Fruit fly (Drosophila melanogaster) whole organism, wandering third instar larva: Measurements from ENCODE around the gene CG4133.

ENCODE experiments used
- Abd-B ChIP-seq: fragments of >200 bp; optimal IDR thresholded peaks from 2 replicates; lab custom pipeline; 2017; ENCODE audit warnings: missing biosample characterization, missing genetic modification characterization
- CG9705 ChIP-seq: fragments of 200-800 bp; sonication (Bioruptor generic); optimal IDR thresholded peaks from 2 replicates; lab custom pipeline; 2018; ENCODE audit warnings: missing biosample characterization, mild to moderate bottlenecking, missing genetic modification characterization
- Mio ChIP-seq: sonication (Bioruptor generic); optimal IDR thresholded peaks from 2 replicates; lab custom pipeline; 2016; ENCODE audit warnings: missing biosample characterization, missing genetic modification characterization
- ey ChIP-seq: fragments of 200-800 bp; sonication (Bioruptor generic); optimal IDR thresholded peaks from 2 replicates; lab custom pipeline; 2016; ENCODE audit warnings: missing biosample characterization, missing genetic modification characterization
- fru ChIP-seq: fragments of 200-800 bp; sonication (Bioruptor generic); optimal IDR thresholded peaks from 3 replicates; lab custom pipeline; 2016; ENCODE audit warnings: missing biosample characterization, mild to moderate bottlenecking, missing genetic modification characterization
- pan ChIP-seq: fragments of >200 bp; optimal IDR thresholded peaks from 2 replicates; lab custom pipeline; 2017
- psq ChIP-seq: fragments of 200-800 bp; sonication (Bioruptor generic); optimal IDR thresholded peaks from 3 replicates; lab custom pipeline; 2017; ENCODE audit warnings: missing biosample characterization, mild to moderate bottlenecking, missing genetic modification characterization, moderate library complexity

DNA sequence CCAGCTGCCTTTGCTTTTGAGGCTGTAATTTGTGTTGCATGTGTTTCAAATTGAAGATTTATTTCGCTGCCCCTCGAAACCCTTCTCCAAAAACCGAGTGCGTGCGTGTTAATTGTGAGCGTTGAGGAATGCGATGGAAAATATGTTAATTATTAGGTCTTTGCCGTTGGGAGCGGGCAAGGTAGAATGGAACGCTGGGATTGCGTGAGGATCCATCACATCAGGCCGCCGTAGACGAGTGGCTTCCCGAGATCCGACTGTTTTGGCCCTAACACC lies 13.9 kb upstream of the CG4133 start:
- TF ChIP-seq CG9705 (GFP tag; lab: Kevin White, UChicago) (no peak), ey (GFP tag; lab: Kevin White, UChicago) (no peak), Mio (GFP tag; lab: Kevin White, UChicago) (no peak), fru (no peak), psq (no peak), Abd-B (GFP tag; lab: Kevin White, UChicago) (no peak), pan (no peak)
